Worm (Caenorhabditis elegans): ENCODE measurements around the gene lec-4.

The lec-4 gene

DNA sequence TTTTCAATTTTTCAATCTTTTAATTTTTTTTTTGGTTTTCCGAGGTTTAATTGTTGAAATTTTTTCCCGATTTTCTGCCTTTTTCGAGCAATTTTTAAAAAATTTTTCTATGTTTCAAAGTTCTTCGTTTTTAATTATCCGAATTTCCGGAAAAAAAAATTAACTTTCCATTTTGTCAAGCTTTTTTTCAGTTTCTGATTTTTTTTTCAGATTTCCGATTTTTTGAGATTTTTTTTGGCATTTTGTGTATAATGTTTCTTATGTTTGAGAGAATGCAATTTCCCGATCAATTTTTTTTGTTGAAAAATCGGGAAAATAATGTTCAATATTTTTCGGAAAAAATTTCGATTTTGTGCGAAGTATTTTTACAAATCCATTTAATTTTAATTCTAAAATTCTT is 33.8 kb upstream of the lec-4 start:
- TF ChIP-seq flt-1 (GFP tag; IDR thresholded peaks at IDR 0.05) (no peak), pes-1 (GFP tag; IDR thresholded peaks at IDR 0.05) (no peak), hmg-4 (GFP tag; optimal IDR thresholded peaks at IDR 0.05) (no peak), hnd-1 (tag; optimal IDR thresholded peaks at IDR 0.05) (no peak), hmbx-1 (tag; optimal IDR thresholded peaks at IDR 0.05) (no peak), ama-1 (optimal IDR thresholded peaks at IDR 0.05) (no peak), sea-1 (GFP tag; conservative IDR thresholded peaks at IDR 0.05) (no peak), ceh-36 (tag; optimal IDR thresholded peaks at IDR 0.05) (no peak), aly-1 (tag; optimal IDR thresholded peaks at IDR 0.05) (no peak), scrt-1 (GFP tag; IDR thresholded peaks at IDR 0.05) (no peak)

DNA sequence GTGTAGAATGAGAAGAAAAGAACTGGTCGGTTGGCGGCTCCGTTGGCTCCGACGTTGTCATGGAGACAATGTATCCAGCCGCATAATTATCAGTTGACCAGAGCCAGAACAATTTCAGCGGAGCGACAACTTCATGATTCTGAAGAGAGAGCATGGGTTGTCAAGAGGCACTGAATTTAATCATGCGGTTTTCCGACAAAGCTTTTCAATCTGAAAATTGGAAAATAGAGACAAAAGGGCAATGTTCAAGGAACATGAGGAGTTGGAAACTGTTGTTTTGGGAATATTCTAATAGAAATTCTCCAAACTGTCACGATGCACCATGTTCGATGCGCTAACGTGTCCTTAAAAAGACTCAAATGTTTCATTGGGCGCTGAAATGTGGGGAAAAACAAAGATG is 31.3 kb upstream of the lec-4 start, which contains the start of gene xbx-5:
Gene xbx-5, minus strand, starts transcription at position 56 of the 400 bp plus-strand sequence.
- TF ChIP-seq hnd-1 (tag; optimal IDR thresholded peaks at IDR 0.05) (no peak), tbx-37 (GFP tag; conservative IDR thresholded peaks at IDR 0.05) (no peak), hmbx-1 (tag; optimal IDR thresholded peaks at IDR 0.05) (no peak), tbx-11 (GFP tag; IDR thresholded peaks at IDR 0.05) (no peak), B0310.2 (tag; optimal IDR thresholded peaks at IDR 0.05) (no peak)

DNA sequence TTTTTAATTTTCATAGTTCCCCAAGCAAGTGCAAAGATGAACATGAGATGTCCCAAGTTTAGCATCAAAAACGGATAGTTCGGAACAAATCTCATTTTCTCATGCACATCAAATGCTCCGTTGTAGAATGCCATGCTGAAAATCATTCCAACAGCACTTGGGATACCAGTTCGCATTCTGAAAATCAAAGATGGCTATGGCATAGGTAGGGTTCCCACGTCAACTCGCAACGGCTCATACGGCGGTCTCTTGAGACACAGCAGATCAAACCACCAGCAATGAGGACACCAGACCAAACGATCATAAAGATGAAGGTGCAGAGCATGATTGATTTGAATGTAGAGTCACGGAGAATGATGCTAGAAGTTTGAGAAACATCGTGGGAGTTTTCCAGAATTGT is 30.0 kb upstream of the lec-4 start:
- TF ChIP-seq hmg-4 (GFP tag; optimal IDR thresholded peaks at IDR 0.05) (no peak), hnd-1 (tag; optimal IDR thresholded peaks at IDR 0.05) (no peak), flt-1 (GFP tag; IDR thresholded peaks at IDR 0.05) (no peak), tra-4 (tag; optimal IDR thresholded peaks at IDR 0.05) (no peak), ets-7 (tag; optimal IDR thresholded peaks at IDR 0.05) (no peak), F13C5.2 (tag; optimal IDR thresholded peaks at IDR 0.05) (no peak), ceh-36 (tag; optimal IDR thresholded peaks at IDR 0.05) (no peak), aly-1 (tag; optimal IDR thresholded peaks at IDR 0.05) (no peak), pes-1 (GFP tag; IDR thresholded peaks at IDR 0.05) (no peak), scrt-1 (GFP tag; IDR thresholded peaks at IDR 0.05) (no peak), ama-1 (optimal IDR thresholded peaks at IDR 0.05) (no peak), ceh-13 (GFP tag; optimal IDR thresholded peaks at IDR 0.05) (no peak), tbx-11 (GFP tag; IDR thresholded peaks at IDR 0.05) (no peak), tbx-37 (GFP tag; conservative IDR thresholded peaks at IDR 0.05) (no peak), sea-1 (GFP tag; conservative IDR thresholded peaks at IDR 0.05) (no peak)

DNA sequence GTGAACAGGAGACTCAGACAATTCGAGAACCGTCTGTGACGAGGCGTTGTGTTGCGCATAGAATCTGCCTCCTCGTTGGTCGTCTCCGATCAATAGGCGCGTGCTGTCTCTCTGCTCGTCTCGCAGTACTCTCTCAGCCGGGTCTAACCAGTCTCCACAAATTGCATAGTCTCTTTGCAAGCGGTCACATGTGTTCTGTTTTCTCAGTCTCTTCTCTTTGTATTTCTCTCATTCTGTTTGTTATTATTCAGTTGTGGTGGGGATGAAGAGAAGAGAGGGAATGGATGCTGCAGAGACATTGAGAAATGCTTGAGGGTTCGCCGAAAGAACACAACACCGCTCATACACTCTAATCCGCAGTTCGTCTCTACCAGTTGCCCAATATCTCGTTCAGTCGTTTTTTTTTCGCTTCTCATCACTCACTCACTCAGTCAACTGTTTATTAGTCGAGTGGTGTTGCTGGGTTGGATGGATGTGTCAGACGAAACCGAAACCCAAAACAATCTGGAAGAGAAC is 28.3 kb upstream of the lec-4 start:
- TF ChIP-seq hmg-4 (GFP tag; optimal IDR thresholded peaks at IDR 0.05) = peak; percentile 84
- TF ChIP-seq flt-1 (GFP tag; IDR thresholded peaks at IDR 0.05) = no peak
- peak; percentile 55 for TF ChIP-seq ceh-36 (tag; optimal IDR thresholded peaks at IDR 0.05)
- TF ChIP-seq F13C5.2 (tag; optimal IDR thresholded peaks at IDR 0.05) = peak; percentile 66
- TF ChIP-seq tra-4 (tag; optimal IDR thresholded peaks at IDR 0.05) = no peak
- TF ChIP-seq B0310.2 (tag; optimal IDR thresholded peaks at IDR 0.05) = no peak
- TF ChIP-seq ets-7 (tag; optimal IDR thresholded peaks at IDR 0.05) = no peak
- TF ChIP-seq sea-1 (GFP tag; conservative IDR thresholded peaks at IDR 0.05) = no peak
- TF ChIP-seq tbx-37 (GFP tag; conservative IDR thresholded peaks at IDR 0.05) = no peak
- TF ChIP-seq pes-1 (GFP tag; IDR thresholded peaks at IDR 0.05) = peak; percentile 43

DNA sequence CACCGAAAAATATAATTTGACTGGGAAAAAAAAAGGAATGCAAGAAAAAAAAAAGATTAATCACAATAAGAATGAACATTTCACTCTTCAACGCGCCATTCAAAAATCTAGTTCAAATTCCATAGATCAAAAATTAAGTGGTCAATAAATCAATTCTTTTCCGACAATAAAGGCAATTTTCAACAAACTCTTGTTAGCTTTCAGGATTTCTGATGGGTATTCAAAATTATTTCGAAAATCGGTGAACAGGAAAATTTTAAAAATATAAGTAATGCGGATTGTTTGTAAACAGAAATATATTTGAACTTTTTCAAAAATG is 27.8 kb upstream of the lec-4 start:
- no peak for TF ChIP-seq hnd-1 (tag; optimal IDR thresholded peaks at IDR 0.05)
- no peak for TF ChIP-seq ets-7 (tag; optimal IDR thresholded peaks at IDR 0.05)
- no peak for TF ChIP-seq pes-1 (GFP tag; IDR thresholded peaks at IDR 0.05)
- no peak for TF ChIP-seq F13C5.2 (tag; optimal IDR thresholded peaks at IDR 0.05)
- no peak for TF ChIP-seq sea-1 (GFP tag; conservative IDR thresholded peaks at IDR 0.05)

DNA sequence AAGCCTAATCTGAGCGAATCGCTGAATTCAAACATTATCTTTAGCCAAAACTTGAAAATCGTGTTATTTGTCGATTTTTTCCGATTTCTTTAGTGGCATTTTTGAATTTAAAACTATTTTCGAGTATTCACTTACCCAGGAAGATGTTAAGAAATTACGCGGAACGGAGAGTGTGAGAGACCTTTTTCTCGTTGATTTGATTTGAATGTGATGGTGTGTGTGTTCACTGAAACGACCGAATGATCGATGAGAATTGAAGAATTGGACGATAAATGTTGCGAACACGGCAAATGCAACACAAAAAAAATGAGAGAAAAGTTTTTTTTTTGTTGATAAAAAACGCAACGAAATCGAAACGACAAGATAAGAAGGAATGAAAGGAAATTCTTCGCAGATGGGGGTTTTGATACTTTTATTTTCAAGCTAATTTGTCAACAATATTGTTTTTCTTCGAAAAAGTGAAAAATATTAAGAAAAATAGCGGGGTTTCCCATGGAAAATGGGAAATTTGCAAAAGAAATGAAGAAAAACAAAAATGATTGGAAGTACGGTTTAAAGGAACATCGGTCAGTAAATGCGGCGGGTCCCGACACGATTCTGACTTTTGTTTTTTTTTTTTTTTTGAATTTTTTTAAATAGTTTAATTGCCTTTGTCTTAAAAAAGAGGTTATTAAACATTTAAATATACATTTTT is 27.3 kb upstream of the lec-4 start, which contains the start of gene mtm-3:
Gene mtm-3, minus strand, starts transcription at position 228 of the 694 bp plus-strand sequence.
- TF ChIP-seq ceh-36 (tag; optimal IDR thresholded peaks at IDR 0.05) = no peak
- TF ChIP-seq B0310.2 (tag; optimal IDR thresholded peaks at IDR 0.05) = no peak
- no peak for TF ChIP-seq tra-4 (tag; optimal IDR thresholded peaks at IDR 0.05)
- no peak for TF ChIP-seq pes-1 (GFP tag; IDR thresholded peaks at IDR 0.05)
- TF ChIP-seq tbx-37 (GFP tag; conservative IDR thresholded peaks at IDR 0.05) = no peak

DNA sequence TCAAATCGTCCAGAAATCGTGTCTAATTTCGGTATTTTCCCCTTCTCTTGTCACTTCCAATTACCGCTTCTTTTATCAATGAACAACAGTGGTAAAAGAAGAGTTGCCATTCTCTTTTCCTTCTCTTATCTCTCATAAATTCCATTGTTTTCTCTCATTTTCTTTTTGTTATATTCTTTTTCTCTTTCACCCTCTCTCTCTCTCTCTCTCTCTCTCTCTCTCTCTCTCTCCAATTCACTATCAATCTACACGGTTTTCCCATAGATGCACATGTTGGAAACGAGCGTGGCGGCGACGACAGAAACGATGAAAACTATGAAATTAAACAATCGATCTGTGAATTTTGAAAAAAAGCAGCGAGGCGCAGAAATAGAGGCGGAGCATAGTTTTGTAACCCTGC is 26.1 kb upstream of the lec-4 start:
- TF ChIP-seq tbx-11 (GFP tag; IDR thresholded peaks at IDR 0.05) (no peak), ceh-13 (GFP tag; optimal IDR thresholded peaks at IDR 0.05) (no peak), hmbx-1 (tag; optimal IDR thresholded peaks at IDR 0.05) (no peak), hmg-4 (GFP tag; optimal IDR thresholded peaks at IDR 0.05) (no peak), flt-1 (GFP tag; IDR thresholded peaks at IDR 0.05) (no peak), ets-7 (tag; optimal IDR thresholded peaks at IDR 0.05) (no peak), B0310.2 (tag; optimal IDR thresholded peaks at IDR 0.05) (no peak), aly-1 (tag; optimal IDR thresholded peaks at IDR 0.05) (no peak), sea-1 (GFP tag; conservative IDR thresholded peaks at IDR 0.05) (no peak), tbx-37 (GFP tag; conservative IDR thresholded peaks at IDR 0.05) (no peak), ama-1 (optimal IDR thresholded peaks at IDR 0.05) (no peak), hnd-1 (tag; optimal IDR thresholded peaks at IDR 0.05) (no peak), pes-1 (GFP tag; IDR thresholded peaks at IDR 0.05) (no peak), scrt-1 (GFP tag; IDR thresholded peaks at IDR 0.05) (no peak), F13C5.2 (tag; optimal IDR thresholded peaks at IDR 0.05) (no peak), ceh-36 (tag; optimal IDR thresholded peaks at IDR 0.05) (no peak)

DNA sequence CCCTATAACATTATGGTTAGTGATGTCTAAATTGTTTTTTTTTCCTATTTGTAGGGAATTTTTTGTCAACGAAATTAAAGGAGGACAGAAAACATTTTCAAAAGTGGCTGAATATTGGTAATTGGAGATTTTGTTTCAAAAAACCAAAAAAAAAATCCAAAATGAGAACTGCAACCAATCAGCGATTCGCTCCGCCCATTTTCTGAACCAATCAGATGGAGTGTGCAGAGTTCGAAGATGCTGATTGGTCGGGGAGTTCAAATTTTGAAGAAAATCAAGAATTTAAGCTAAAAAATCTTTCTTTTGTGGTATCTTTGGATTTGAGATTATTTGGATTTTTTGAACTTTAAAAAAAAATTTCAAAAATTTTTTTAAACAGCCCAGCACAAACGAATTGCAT is 25.3 kb upstream of the lec-4 start:
- no peak for TF ChIP-seq sea-1 (GFP tag; conservative IDR thresholded peaks at IDR 0.05)

All from whole organism, early embryonic.